Worm (Caenorhabditis elegans) whole organism, midembryonic: ENCODE measurements around the gene T16G12.7.

Source experiments
- T22C8.4 ChIP-seq: fragments of 200-800 bp; sonication (Bioruptor generic); IDR thresholded peaks from 2 replicates; pipeline ENCODE4 v1.3.6; 2022; ENCODE audit warnings: missing genetic modification characterization, missing compliant biosample characterization
- cog-1 ChIP-seq: sonication (generic microtip); optimal IDR thresholded peaks from 2 replicates; lab custom pipeline; 2016; ENCODE audit warnings: missing genetic modification characterization, missing compliant biosample characterization
- flt-1 ChIP-seq: fragments of 200-800 bp; sonication (Bioruptor generic); IDR thresholded peaks from 2 replicates; pipeline ENCODE4 v1.3.6; 2022; ENCODE audit warnings: missing genetic modification characterization, missing compliant biosample characterization
- klf-2 ChIP-seq: fragments of 200-800 bp; sonication (Bioruptor generic); conservative IDR thresholded peaks from 2 replicates; pipeline ENCODE4 v1.3.6; 2022; ENCODE audit warnings: missing genetic modification reagents, missing genetic modification characterization, missing compliant biosample characterization
- med-1 ChIP-seq: sonication (generic microtip); optimal IDR thresholded peaks from 2 replicates; lab custom pipeline; 2017; ENCODE audit warnings: missing genetic modification characterization, mild to moderate bottlenecking, missing compliant biosample characterization, antibody characterized with exemption, missing genetic modification reagents; ENCODE audit not compliant: insufficient read depth
- ref-1 ChIP-seq: fragments of 200-800 bp; sonication (Bioruptor generic); conservative IDR thresholded peaks from 2 replicates; pipeline ENCODE4 v1.3.6; 2022; ENCODE audit warnings: missing genetic modification reagents, missing genetic modification characterization, missing compliant biosample characterization
- ztf-23 ChIP-seq: fragments of 200-800 bp; sonication (Bioruptor generic); IDR thresholded peaks from 2 replicates; pipeline ENCODE4 v1.3.6; 2022; ENCODE audit warnings: missing genetic modification reagents, missing genetic modification characterization, missing compliant biosample characterization

ce11 chrIII:10010117-10010516, 29.8 kb downstream of the T16G12.7 start, which contains the start of gene fbxa-155:
- TF ChIP-seq klf-2 (GFP tag; lab: Robert Waterston, UW) (no peak), ref-1 (no peak), flt-1 (GFP tag; lab: Robert Waterston, UW) (no peak), ztf-23 (GFP tag; lab: Robert Waterston, UW) (no peak), cog-1 (no peak), med-1 (GFP tag; lab: Kevin White, UChicago) (no peak), T22C8.4 (GFP tag; lab: Robert Waterston, UW) (no peak)
